Worm (Caenorhabditis elegans) whole organism, midembryonic: ENCODE results near the gene vang-1.
A peak's percentile ranks its signal among the peaks of the same experiment; 100 is the strongest.
"Not testable (repeated sequence)": the region's sequence is repeated elsewhere in the genome, so short reads cannot be mapped to it uniquely, and the experiment has no call there.

Experiments used
- T22C8.4 ChIP-seq: fragments of 200-800 bp; sonication (Bioruptor generic); IDR thresholded peaks from 2 replicates; pipeline ENCODE4 v1.3.6; 2022; ENCODE audit warnings: missing genetic modification characterization, missing compliant biosample characterization
- cog-1 ChIP-seq: sonication (generic microtip); optimal IDR thresholded peaks from 2 replicates; lab custom pipeline; 2016; ENCODE audit warnings: missing genetic modification characterization, missing compliant biosample characterization
- flt-1 ChIP-seq: fragments of 200-800 bp; sonication (Bioruptor generic); IDR thresholded peaks from 2 replicates; pipeline ENCODE4 v1.3.6; 2022; ENCODE audit warnings: missing genetic modification characterization, missing compliant biosample characterization
- klf-2 ChIP-seq: fragments of 200-800 bp; sonication (Bioruptor generic); conservative IDR thresholded peaks from 2 replicates; pipeline ENCODE4 v1.3.6; 2022; ENCODE audit warnings: missing genetic modification reagents, missing genetic modification characterization, missing compliant biosample characterization
- med-1 ChIP-seq: sonication (generic microtip); optimal IDR thresholded peaks from 2 replicates; lab custom pipeline; 2017; ENCODE audit warnings: missing genetic modification characterization, mild to moderate bottlenecking, missing compliant biosample characterization, antibody characterized with exemption, missing genetic modification reagents; ENCODE audit not compliant: insufficient read depth
- ref-1 ChIP-seq: fragments of 200-800 bp; sonication (Bioruptor generic); conservative IDR thresholded peaks from 2 replicates; pipeline ENCODE4 v1.3.6; 2022; ENCODE audit warnings: missing genetic modification reagents, missing genetic modification characterization, missing compliant biosample characterization
- tab-1 ChIP-seq: fragments of 200-800 bp; sonication (Bioruptor generic); IDR thresholded peaks from 2 replicates; pipeline ENCODE4 v1.3.6; 2022; ENCODE audit warnings: missing genetic modification characterization, missing compliant biosample characterization
- ztf-23 ChIP-seq: fragments of 200-800 bp; sonication (Bioruptor generic); IDR thresholded peaks from 2 replicates; pipeline ENCODE4 v1.3.6; 2022; ENCODE audit warnings: missing genetic modification reagents, missing genetic modification characterization, missing compliant biosample characterization
- ztf-29 ChIP-seq: fragments of 200-800 bp; sonication (Bioruptor generic); IDR thresholded peaks from 2 replicates; pipeline ENCODE4 v1.3.6; 2022; ENCODE audit warnings: missing genetic modification reagents, missing genetic modification characterization, missing compliant biosample characterization

vang-1 gene

DNA sequence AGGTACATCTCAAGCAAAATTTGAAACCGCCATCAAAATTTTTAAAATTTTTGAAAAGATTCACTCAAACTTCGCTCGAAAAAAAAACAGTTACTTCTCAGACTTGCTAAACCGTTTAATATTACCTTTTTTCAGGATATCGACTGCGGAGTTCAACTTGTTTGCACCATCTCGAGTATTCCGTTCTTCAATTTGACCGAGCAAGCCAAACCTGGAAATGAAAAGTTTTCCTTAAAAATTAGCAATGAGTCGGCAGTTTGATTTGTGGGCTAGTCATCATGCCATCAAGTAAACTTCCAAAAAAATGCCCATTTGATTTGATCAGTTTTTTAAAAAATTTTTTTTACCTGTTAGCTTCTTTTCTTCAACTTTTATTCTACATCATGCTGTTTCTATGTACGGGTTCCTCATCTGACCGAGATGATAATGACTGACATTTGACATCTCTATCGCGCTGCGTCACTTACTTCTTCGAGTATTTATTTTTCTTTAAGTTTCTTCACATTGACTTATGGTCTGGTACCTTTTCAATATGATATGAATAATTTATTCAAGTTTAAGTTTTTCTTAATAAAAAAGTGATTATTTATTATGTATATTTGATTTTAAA lies 4.5 kb downstream of the vang-1 start:
- TF ChIP-seq ztf-23 = no peak
- no peak for TF ChIP-seq ref-1 (GFP tag; lab: Robert Waterston, UW)

DNA sequence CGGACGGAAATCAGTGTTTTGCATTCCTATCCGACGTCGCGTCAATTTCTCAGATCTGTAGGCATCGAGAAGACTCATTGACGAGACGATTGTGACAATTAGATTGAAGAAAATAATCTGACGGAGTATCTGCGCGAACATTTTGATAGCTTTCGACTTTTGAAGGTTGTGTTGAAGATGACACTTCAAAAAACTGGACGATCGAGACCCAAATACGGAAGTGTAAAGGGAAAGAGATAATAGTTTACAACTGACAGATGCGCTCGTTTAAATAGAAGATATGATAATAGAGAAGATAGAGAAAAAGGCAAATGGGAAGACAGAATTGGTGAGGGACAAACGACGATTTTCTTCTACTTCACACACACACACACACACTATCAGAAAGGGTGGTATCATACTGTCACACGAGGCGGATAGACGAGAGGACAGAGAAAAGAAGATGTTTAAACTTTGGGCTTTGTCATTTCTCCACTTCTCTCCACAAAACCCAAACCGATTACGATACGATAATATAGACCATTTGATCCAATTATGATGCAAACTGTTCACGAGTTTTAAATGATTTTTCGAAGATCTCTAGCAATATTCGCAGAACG lies 5.6 kb downstream of the vang-1 start, which contains the start of gene B0410.3:
TSS of gene B0410.3 (minus strand) at position 351 of the 599 bp plus-strand sequence.
- TF ChIP-seq tab-1 = no peak
- no peak for TF ChIP-seq T22C8.4 (GFP tag; lab: Robert Waterston, UW)
- TF ChIP-seq ztf-29 (GFP tag; lab: Robert Waterston, UW) = no peak
- TF ChIP-seq ztf-23 = no peak
- TF ChIP-seq flt-1 = no peak
- no peak for TF ChIP-seq med-1
- TF ChIP-seq klf-2 (GFP tag; lab: Robert Waterston, UW) = no peak
- no peak for TF ChIP-seq ref-1 (GFP tag; lab: Robert Waterston, UW)
- TF ChIP-seq cog-1 (tag; lab: Kevin White, UChicago) = no peak

DNA sequence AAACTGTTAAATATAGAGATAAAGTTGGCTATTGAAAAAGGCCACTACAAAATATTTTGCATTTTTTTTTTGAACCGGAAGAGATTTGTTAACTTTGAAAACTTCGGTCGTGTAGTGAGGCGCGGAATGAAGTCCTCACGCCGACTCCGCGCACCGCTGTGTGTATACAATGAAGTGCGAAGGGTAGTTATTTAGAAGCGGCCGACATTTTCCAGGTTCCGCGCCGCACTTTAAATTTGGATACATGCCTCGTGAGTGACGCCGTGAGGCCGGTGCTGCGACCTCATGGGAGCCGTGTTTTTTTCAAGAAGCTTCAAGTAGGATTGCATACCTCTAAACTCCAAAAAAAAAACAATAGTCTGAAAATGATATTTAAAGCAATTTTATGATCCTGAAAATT lies 6.2 kb downstream of the vang-1 start:
- TF ChIP-seq ref-1 (GFP tag; lab: Robert Waterston, UW) = no peak
- TF ChIP-seq klf-2 (GFP tag; lab: Robert Waterston, UW) = no peak
- TF ChIP-seq ztf-23 = no peak
- no peak for TF ChIP-seq tab-1
- no peak for TF ChIP-seq ztf-29 (GFP tag; lab: Robert Waterston, UW)
- TF ChIP-seq T22C8.4 (GFP tag; lab: Robert Waterston, UW) = no peak
- no peak for TF ChIP-seq cog-1 (tag; lab: Kevin White, UChicago)
- TF ChIP-seq med-1 = no peak
- TF ChIP-seq flt-1 = no peak

ce11 chrX:2893026-2893662 lies 7.5 kb downstream of the vang-1 start:
- TF ChIP-seq flt-1 (no peak), tab-1 (no peak), ztf-23 (no peak), med-1 (no peak), ref-1 (GFP tag; lab: Robert Waterston, UW) (no peak), T22C8.4 (GFP tag; lab: Robert Waterston, UW) (no peak), ztf-29 (GFP tag; lab: Robert Waterston, UW) (no peak), cog-1 (tag; lab: Kevin White, UChicago) (no peak), klf-2 (GFP tag; lab: Robert Waterston, UW) (no peak)

DNA sequence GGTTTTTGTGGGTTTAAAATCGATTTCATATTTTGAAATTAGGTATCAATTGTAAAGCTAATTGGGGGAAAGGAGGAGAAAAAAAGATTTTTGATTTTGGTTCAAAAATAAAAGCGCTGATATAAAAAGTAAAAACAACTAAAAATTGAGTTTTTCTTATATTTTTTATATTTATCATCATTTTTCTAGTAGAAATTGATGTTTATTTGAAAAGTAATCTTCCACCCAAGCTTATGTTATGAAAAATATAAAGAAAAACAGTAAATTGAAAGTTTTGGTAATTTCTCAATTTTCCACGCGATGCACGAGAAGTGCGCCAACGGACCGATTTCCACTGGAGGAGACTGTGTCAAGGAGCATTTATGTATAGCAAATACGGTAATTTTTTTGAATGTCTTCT lies 8.6 kb downstream of the vang-1 start, which contains the start of gene B0410.1:
TSS of gene B0410.1 (plus strand) at position 301 of the 400 bp plus-strand sequence.
- TF ChIP-seq cog-1 (tag; lab: Kevin White, UChicago); tab-1; ztf-23: not testable (repeated sequence)

DNA sequence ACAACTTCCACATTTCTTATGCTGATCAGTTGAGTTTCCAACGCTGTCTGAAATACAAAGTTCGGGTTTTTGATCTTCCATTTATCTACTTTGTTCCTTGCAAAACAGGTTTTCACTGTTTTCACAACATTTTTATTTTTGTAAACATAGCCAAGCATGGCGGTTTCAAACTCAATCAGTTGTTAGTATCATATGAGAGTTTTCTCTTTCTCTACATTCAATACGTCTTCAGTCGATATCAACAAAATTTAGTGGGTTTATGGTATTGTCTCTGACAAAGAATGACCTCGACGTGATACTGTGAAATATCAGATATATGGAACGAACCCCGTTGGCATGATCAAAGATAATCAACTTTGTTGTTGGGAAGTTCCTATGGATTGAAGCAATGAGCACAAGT lies 10.0 kb downstream of the vang-1 start:
- no peak for TF ChIP-seq med-1
- TF ChIP-seq T22C8.4 (GFP tag; lab: Robert Waterston, UW) = no peak
- TF ChIP-seq tab-1 = no peak
- TF ChIP-seq ztf-29 (GFP tag; lab: Robert Waterston, UW) = no peak
- TF ChIP-seq klf-2 (GFP tag; lab: Robert Waterston, UW) = no peak
- TF ChIP-seq cog-1 (tag; lab: Kevin White, UChicago) = no peak
- TF ChIP-seq flt-1 = no peak
- TF ChIP-seq ref-1 (GFP tag; lab: Robert Waterston, UW) = no peak
- TF ChIP-seq ztf-23 = no peak

DNA sequence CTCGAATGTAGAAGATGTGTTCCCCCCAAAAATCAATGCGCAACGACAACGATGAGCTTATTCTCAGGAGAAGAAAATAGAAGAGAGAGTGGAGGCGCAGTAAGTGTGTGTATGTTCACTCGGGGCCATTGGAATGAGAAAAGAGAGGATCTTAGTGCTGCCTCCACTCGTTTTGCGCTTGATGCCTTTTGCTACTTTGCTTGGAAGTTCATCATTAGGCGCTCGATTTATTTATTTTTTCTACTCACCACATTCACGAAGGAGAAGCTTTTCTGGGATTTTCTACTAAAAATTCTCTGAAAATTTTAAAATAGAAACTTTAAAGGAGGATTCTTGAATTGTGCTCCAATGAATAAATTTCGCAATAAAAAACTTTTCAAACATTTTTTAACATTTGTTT lies 12.6 kb downstream of the vang-1 start, which contains the start of gene F52B10.3:
TSS of gene F52B10.3 (minus strand) at position 101 of the 400 bp plus-strand sequence.
- no peak for TF ChIP-seq klf-2 (GFP tag; lab: Robert Waterston, UW)
- TF ChIP-seq flt-1 = no peak
- TF ChIP-seq ref-1 (GFP tag; lab: Robert Waterston, UW) = no peak
- TF ChIP-seq med-1 = no peak
- TF ChIP-seq ztf-29 (GFP tag; lab: Robert Waterston, UW) = no peak
- TF ChIP-seq T22C8.4 (GFP tag; lab: Robert Waterston, UW) = no peak
- no peak for TF ChIP-seq ztf-23
- TF ChIP-seq cog-1 (tag; lab: Kevin White, UChicago) = no peak
- TF ChIP-seq tab-1 = no peak

DNA sequence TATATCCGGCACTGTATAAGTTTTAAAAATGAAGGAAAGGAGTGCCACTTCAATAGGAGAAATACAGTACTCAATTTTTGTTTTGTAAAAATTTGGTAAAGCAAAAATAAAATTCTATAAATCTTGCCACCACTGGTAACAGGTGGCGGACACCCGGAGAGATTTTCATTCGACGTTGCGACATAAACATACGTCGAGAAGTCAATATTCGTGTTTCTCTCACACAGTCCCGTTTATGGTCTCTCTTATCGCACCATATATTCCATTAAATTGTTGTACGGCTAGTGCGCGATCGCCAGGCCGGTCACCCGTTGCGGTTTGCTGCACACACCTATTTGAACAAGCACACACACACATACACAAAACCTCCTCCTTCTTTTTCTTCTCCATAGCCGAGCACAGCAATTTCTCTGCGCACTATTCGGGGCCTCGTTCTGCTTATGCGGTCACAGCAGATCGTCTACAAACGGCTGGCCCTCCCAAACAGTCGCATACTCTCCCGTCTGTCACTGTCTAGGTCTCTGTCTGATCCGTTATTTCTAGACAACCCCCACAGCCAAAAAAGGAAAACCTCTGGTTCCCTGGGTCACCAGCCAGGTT lies 15.3 kb downstream of the vang-1 start:
- TF ChIP-seq ztf-29 (GFP tag; lab: Robert Waterston, UW) (peak; percentile 63; the same call in 1 of the 2 replicates), flt-1 (no peak), med-1 (no peak), ztf-23 (0 out of 2 replicates have a peak, but pooled peaks have one; percentile 14), T22C8.4 (GFP tag; lab: Robert Waterston, UW) (no peak), klf-2 (GFP tag; lab: Robert Waterston, UW) (no peak), tab-1 (0 out of 2 replicates have a peak, but pooled peaks have one; percentile 16), ref-1 (GFP tag; lab: Robert Waterston, UW) (no peak), cog-1 (tag; lab: Kevin White, UChicago) (peak; percentile 24)

- TF ChIP-seq ztf-23 (no peak), ref-1 (GFP tag; lab: Robert Waterston, UW) (no peak), klf-2 (GFP tag; lab: Robert Waterston, UW) (no peak), tab-1 (no peak), ztf-29 (GFP tag; lab: Robert Waterston, UW) (no peak)
Measured at ce11 chrX:2902854-2903253, 17.2 kb downstream of the vang-1 start.
